Fruit fly (Drosophila melanogaster) whole organism, pupa: Measurements from ENCODE around the gene Sur.

Experiments used
- CG14655 ChIP-seq: fragments of 200-800 bp; sonication (Bioruptor generic); optimal IDR thresholded peaks from 3 replicates; lab custom pipeline; 2017; ENCODE audit warnings: mild to moderate bottlenecking, missing biosample characterization, missing genetic modification reagents, missing genetic modification characterization
- CG15710 ChIP-seq: fragments of 200-800 bp; sonication (Bioruptor generic); optimal IDR thresholded peaks from 2 replicates; lab custom pipeline; 2018; ENCODE audit warnings: missing biosample characterization, mild to moderate bottlenecking, missing genetic modification characterization, moderate library complexity
- CG8159 ChIP-seq: fragments of 200-800 bp; sonication (Bioruptor generic); optimal IDR thresholded peaks from 3 replicates; lab custom pipeline; 2018; ENCODE audit warnings: missing biosample characterization, mild to moderate bottlenecking, missing genetic modification characterization, moderate library complexity
- CG8301 ChIP-seq: fragments of 200-800 bp; sonication (Bioruptor generic); optimal IDR thresholded peaks from 2 replicates; lab custom pipeline; 2018; ENCODE audit warnings: missing biosample characterization, mild to moderate bottlenecking, missing genetic modification characterization
- D1 ChIP-seq: fragments of 200-800 bp; sonication (Bioruptor generic); optimal IDR thresholded peaks from 2 replicates; lab custom pipeline; 2018; ENCODE audit warnings: missing biosample characterization, mild to moderate bottlenecking, missing genetic modification characterization, moderate library complexity
- EcR ChIP-seq: fragments of 200-800 bp; sonication (Bioruptor generic); optimal IDR thresholded peaks from 3 replicates; lab custom pipeline; 2019; ENCODE audit warnings: missing biosample characterization, missing genetic modification characterization, mild to moderate bottlenecking, moderate library complexity, missing genetic modification reagents
- Ets98B ChIP-seq: fragments of 200-800 bp; sonication (Bioruptor generic); IDR thresholded peaks from 2 replicates; pipeline ENCODE4 v1.3.6; 2022; ENCODE audit warnings: missing biosample characterization, missing genetic modification characterization

DNA sequence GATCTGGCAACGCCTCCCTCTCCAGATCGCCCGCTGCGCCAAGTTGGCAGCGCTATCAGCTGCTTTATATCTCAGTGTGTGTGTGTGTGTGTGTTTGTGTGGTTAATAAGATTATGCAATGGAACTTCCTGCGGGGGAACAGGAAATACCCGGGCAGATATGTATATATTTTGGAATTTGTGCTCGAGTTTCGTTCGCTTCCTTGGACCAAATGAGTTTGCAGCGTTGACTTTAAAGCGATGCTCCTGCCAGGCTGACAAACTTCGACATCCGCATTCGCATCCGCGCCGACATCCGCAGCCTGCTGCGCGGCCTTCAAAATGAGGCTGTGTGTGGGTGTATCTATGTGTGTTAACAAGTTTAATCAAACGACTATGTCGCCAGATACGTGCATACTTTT is 55.6 kb downstream of the Sur start:
- TF ChIP-seq EcR (GFP tag; lab: Kevin White, UChicago) (no peak), D1 (tag; lab: Kevin White, UChicago) (no peak), Ets98B (GFP tag; lab: Robert Waterston, UW) (no peak), CG8159 (tag; lab: Kevin White, UChicago) (peak; percentile 21), CG8301 (peak; percentile 34), CG14655 (GFP tag; lab: Kevin White, UChicago) (peak; percentile 35), CG15710 (tag; lab: Kevin White, UChicago) (no peak)
